Worm (Caenorhabditis elegans) whole organism, late embryonic: ENCODE data around the gene ric-4.

Experiments
- ama-1 ChIP-seq: fragments of 150-350 bp; optimal IDR thresholded peaks from 2 replicates; lab custom pipeline; 2014
- ceh-14 ChIP-seq: sonication (generic microtip); optimal IDR thresholded peaks from 2 replicates; lab custom pipeline; 2016; ENCODE audit warnings: missing genotype, missing genetic modification characterization, missing compliant biosample characterization
- elt-2 ChIP-seq: sonication (generic microtip); optimal IDR thresholded peaks from 2 replicates; lab custom pipeline; 2016; ENCODE audit warnings: missing genetic modification reagents, missing genetic modification characterization, missing compliant biosample characterization
- fkh-10 ChIP-seq: fragments of 150-350 bp; optimal IDR thresholded peaks from 2 replicates; lab custom pipeline; 2014; ENCODE audit warnings: missing biosample characterization, missing genetic modification reagents, missing genetic modification characterization
- lin-11 ChIP-seq: fragments of 200-800 bp; sonication (Bioruptor generic); optimal IDR thresholded peaks from 2 replicates; lab custom pipeline; 2018; ENCODE audit warnings: mild to moderate bottlenecking, missing genetic modification characterization, missing compliant biosample characterization
- npax-4 ChIP-seq: sonication (generic microtip); optimal IDR thresholded peaks from 2 replicates; lab custom pipeline; 2016; ENCODE audit warnings: missing genetic modification characterization, missing compliant biosample characterization
- pha-4 ChIP-seq: fragments of 150-350 bp; optimal IDR thresholded peaks from 2 replicates; lab custom pipeline; 2018; ENCODE audit warnings: missing biosample characterization, missing genetic modification reagents, missing genetic modification characterization
- rnt-1 ChIP-seq: sonication (generic microtip); optimal IDR thresholded peaks from 2 replicates; lab custom pipeline; 2016; ENCODE audit warnings: missing genetic modification characterization, missing compliant biosample characterization
- sdc-2 ChIP-seq: sonication (generic microtip); optimal IDR thresholded peaks from 2 replicates; lab custom pipeline; 2016; ENCODE audit warnings: missing genotype, missing genetic modification characterization, missing compliant biosample characterization
- sox-4 ChIP-seq: sonication (generic microtip); optimal IDR thresholded peaks from 2 replicates; lab custom pipeline; 2017; ENCODE audit warnings: mild to moderate bottlenecking, missing genetic modification characterization, inconsistent platforms, missing compliant biosample characterization
- tbx-2 ChIP-seq: sonication (generic microtip); optimal IDR thresholded peaks from 2 replicates; lab custom pipeline; 2016; ENCODE audit warnings: missing genetic modification characterization, missing compliant biosample characterization
- unc-3 ChIP-seq, 2 experiments: fragments of 200-800 bp in 1 of 2; sonication (Bioruptor generic) in 1 of 2; sonication (generic microtip) in 1 of 2; conservative IDR thresholded peaks in 1 of 2; optimal IDR thresholded peaks in 1 of 2; 2 replicates each; pipeline versions ENCODE4 v1.3.6 to Lab custom; 2016 to 2022; ENCODE audit warnings: missing compliant biosample characterization in 2 of 2, missing genetic modification characterization in 2 of 2, missing genetic modification reagents in 1 of 2

DNA sequence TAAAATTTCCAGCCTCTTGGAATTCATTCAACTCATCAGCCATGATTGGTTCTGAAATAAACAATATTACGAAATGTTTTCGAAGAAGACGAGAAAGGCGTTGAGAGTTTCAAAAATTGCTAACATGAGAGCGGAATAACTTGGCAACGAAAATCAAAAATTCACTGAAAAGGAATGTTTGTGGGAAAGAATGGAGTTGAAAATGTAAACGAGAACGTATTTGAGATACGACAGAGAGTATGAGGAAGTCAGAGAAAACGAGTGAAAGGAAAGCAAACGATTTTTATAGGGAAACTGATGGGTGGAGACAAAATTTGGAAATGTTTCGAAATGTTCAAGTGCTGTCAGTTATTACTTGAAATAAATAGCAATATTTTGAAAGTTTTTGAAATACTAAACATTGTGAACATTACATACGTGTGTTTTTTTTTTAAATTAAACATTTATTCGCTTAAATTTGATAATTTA, 15.1 kb downstream of the ric-4 start, which contains the start of gene rop-1:
- TF ChIP-seq sdc-2 (tag; lab: Kevin White, UChicago) (no peak), elt-2 (tag; lab: Kevin White, UChicago) (no peak), tbx-2 (no peak), rnt-1 (tag; lab: Kevin White, UChicago) (no peak), npax-4 (tag; lab: Kevin White, UChicago) (no peak), fkh-10 (no peak), ceh-14 (no peak), lin-11 (tag; lab: Kevin White, UChicago) (no peak), sox-4 (tag; lab: Kevin White, UChicago) (no peak), pha-4 (tag; lab: Kevin White, UChicago) (no peak), unc-3 (GFP tag; conservative IDR thresholded peaks at IDR 0.05; lab: Robert Waterston, UW) (no peak), unc-3 (tag; optimal IDR thresholded peaks at IDR 0.05; lab: Kevin White, UChicago) (no peak), ama-1 (lab: Kevin White, UChicago) (no peak)
